Worm (Caenorhabditis elegans) whole organism, L1 larva: Measurements from ENCODE around the gene eol-1.

Source experiments
- aly-2 ChIP-seq: fragments of 150-350 bp; optimal IDR thresholded peaks from 2 replicates; lab custom pipeline; 2014; ENCODE audit warnings: missing biosample characterization, missing genetic modification characterization
- ceh-82 ChIP-seq, 3 experiments: fragments of 150-350 bp in 1 of 3; sonication (generic microtip) in 2 of 3; optimal IDR thresholded peaks; 2 replicates each; lab custom pipeline; 2014 to 2017; ENCODE audit warnings: missing biosample characterization in 3 of 3, missing genetic modification characterization in 3 of 3
- fos-1 ChIP-seq: fragments of 150-350 bp; optimal IDR thresholded peaks from 2 replicates; lab custom pipeline; 2014; ENCODE audit warnings: missing biosample characterization, missing genetic modification characterization
- lin-13 ChIP-seq: fragments of 150-350 bp; optimal IDR thresholded peaks from 2 replicates; lab custom pipeline; 2014; ENCODE audit warnings: missing biosample characterization, missing genetic modification reagents, missing genetic modification characterization
- lir-3 ChIP-seq: sonication (generic microtip); optimal IDR thresholded peaks from 2 replicates; lab custom pipeline; 2016; ENCODE audit warnings: mild to moderate bottlenecking, missing genetic modification characterization, moderate library complexity, missing compliant biosample characterization; ENCODE audit not compliant: poor library complexity
- mef-2 ChIP-seq: fragments of 150-350 bp; optimal IDR thresholded peaks from 2 replicates; lab custom pipeline; 2014; ENCODE audit warnings: missing biosample characterization, missing genetic modification characterization
- nhr-11 ChIP-seq: fragments of 150-350 bp; optimal IDR thresholded peaks from 2 replicates; lab custom pipeline; 2014; ENCODE audit warnings: missing biosample characterization, missing genetic modification characterization
- nhr-237 ChIP-seq: fragments of 150-350 bp; optimal IDR thresholded peaks from 2 replicates; lab custom pipeline; 2014; ENCODE audit warnings: missing biosample characterization, missing genetic modification characterization
- tbx-2 ChIP-seq: sonication (generic microtip); optimal IDR thresholded peaks from 2 replicates; lab custom pipeline; 2016; ENCODE audit warnings: missing genetic modification characterization, missing compliant biosample characterization
- unc-62 ChIP-seq: fragments of 150-350 bp; optimal IDR thresholded peaks from 2 replicates; lab custom pipeline; 2014; ENCODE audit warnings: missing biosample characterization, missing genetic modification reagents, missing genetic modification characterization
- zag-1 ChIP-seq: fragments of 150-350 bp; optimal IDR thresholded peaks from 2 replicates; lab custom pipeline; 2014; ENCODE audit warnings: missing biosample characterization, missing genetic modification characterization

DNA sequence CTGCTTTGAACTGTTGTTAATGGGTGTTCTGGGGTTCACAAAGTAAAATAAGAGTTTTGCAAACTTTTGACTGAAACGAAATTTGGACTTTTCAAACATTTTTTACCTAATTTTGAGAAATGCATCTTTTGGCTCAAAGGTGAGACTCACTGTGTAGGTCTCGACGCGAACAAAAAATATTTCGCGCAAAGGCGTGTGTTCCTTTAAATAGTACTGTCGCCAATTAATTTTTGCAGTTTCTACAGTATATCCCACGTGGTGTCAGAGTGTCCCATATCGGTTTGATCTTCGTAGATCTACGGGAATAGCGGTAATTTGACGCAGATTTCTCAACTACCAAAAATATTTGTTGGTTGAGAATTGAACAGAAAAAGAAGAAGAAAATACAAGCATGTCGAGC is 32.9 kb upstream of the eol-1 start:
- TF ChIP-seq lir-3 (tag; lab: Kevin White, UChicago) (no peak), nhr-237 (tag; lab: Kevin White, UChicago) (no peak), ceh-82 (tag; optimal IDR thresholded peaks at IDR 0.05; lab: Kevin White, UChicago) (no peak), fos-1 (tag; lab: Kevin White, UChicago) (no peak), mef-2 (no peak), aly-2 (tag; lab: Kevin White, UChicago) (no peak), tbx-2 (no peak), lin-13 (no peak), nhr-11 (tag; lab: Kevin White, UChicago) (no peak), zag-1 (tag; lab: Kevin White, UChicago) (no peak), unc-62 (GFP tag; lab: Kevin White, UChicago) (no peak)
